Fruit fly (Drosophila melanogaster): ENCODE results near the gene 140up.

The 140up gene

DNA sequence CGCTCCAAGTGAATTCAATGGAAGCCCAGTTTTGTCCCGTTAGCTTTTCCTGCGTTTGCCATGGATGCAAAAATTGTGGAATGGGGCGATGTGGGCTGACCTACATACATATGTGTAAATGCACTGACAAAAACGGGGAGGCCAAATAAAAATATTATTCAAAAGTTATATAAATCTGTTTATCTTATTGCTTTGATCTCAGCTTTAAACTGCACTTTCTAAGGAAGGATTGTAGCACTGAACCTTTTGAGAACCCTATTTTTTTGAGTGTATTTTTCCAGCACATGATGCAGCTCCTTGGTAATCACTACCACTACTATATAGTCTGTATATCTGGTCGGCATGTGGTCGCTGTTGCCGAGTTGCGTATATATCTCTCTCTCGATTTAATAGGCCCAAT, 48.3 kb downstream of the 140up start (continued):
- no peak for TF ChIP-seq CG4360 (GFP tag; IDR thresholded peaks at IDR 0.05)
- TF ChIP-seq fd3F (GFP tag; optimal IDR thresholded peaks at IDR 0.05), result no peak
- TF ChIP-seq Med (GFP tag), result peak; percentile 82
- TF ChIP-seq otp (GFP tag; IDR thresholded peaks at IDR 0.05), result peak; percentile 66; the same call in 2 of the 3 replicates
- peak; percentile 22; the same call in 1 of the 2 replicates for TF ChIP-seq Ravus (GFP tag; IDR thresholded peaks at IDR 0.05)
- TF ChIP-seq dimm (GFP tag; IDR thresholded peaks at IDR 0.05), result no peak
- TF ChIP-seq row (GFP tag; IDR thresholded peaks at IDR 0.05), result peak; percentile 59
- TF ChIP-seq Fer3 (tag; optimal IDR thresholded peaks at IDR 0.05), result peak; percentile 52
- peak; percentile 34 for TF ChIP-seq Meics (GFP tag; optimal IDR thresholded peaks at IDR 0.05)
- TF ChIP-seq zfh2 (GFP tag; optimal IDR thresholded peaks at IDR 0.05), result no peak
- TF ChIP-seq Optix (GFP tag; IDR thresholded peaks at IDR 0.05), result 0 out of 3 replicates have a peak, but pooled peaks have one; percentile 33
- TF ChIP-seq Rfx (GFP tag; IDR thresholded peaks at IDR 0.05), result peak; percentile 69
- TF ChIP-seq BtbVII (GFP tag; optimal IDR thresholded peaks at IDR 0.05), result peak; percentile 35
- TF ChIP-seq vvl (GFP tag; IDR thresholded peaks at IDR 0.05), result peak; percentile 66
- no peak for TF ChIP-seq ftz-f1 (GFP tag; optimal IDR thresholded peaks at IDR 0.05)
- TF ChIP-seq tgo (GFP tag; IDR thresholded peaks at IDR 0.05), result peak; percentile 60; the same call in 1 of the 3 replicates
- no peak for TF ChIP-seq cas (GFP tag; IDR thresholded peaks at IDR 0.05)
- TF ChIP-seq caup (GFP tag; optimal IDR thresholded peaks at IDR 0.05; ENCODE audit: severe bottlenecking), result no peak
- peak; percentile 25 for TF ChIP-seq CG10147 (GFP tag; optimal IDR thresholded peaks at IDR 0.05)
- TF ChIP-seq Abd-B (GFP tag; optimal IDR thresholded peaks at IDR 0.05), result peak; percentile 19
- peak; percentile 17 for TF ChIP-seq Jarid2 (GFP tag; optimal IDR thresholded peaks at IDR 0.05)
- peak; percentile 70 for TF ChIP-seq sisA (GFP tag; IDR thresholded peaks at IDR 0.05)
- TF ChIP-seq Hr51 (GFP tag; optimal IDR thresholded peaks at IDR 0.05), result peak in 1 of 2 experiments; percentile 55
- no peak for TF ChIP-seq CG16815 (GFP tag; optimal IDR thresholded peaks at IDR 0.05)
- TF ChIP-seq CG11723 (GFP tag; optimal IDR thresholded peaks at IDR 0.05), result no peak
- TF ChIP-seq CG4854 (GFP tag; optimal IDR thresholded peaks at IDR 0.05), result peak; percentile 13
- peak; percentile 38; the same call in 1 of the 2 replicates for TF ChIP-seq sob (GFP tag; IDR thresholded peaks at IDR 0.05)
- peak; percentile 65 for TF ChIP-seq dmrt99B (tag; optimal IDR thresholded peaks at IDR 0.05)
- peak; percentile 5 for TF ChIP-seq CG14710 (tag; optimal IDR thresholded peaks at IDR 0.05)
- peak; percentile 50 for TF ChIP-seq CG15269 (tag; optimal IDR thresholded peaks at IDR 0.05)
- TF ChIP-seq ken (GFP tag; IDR thresholded peaks at IDR 0.05), result 0 out of 3 replicates have a peak, but pooled peaks have one; percentile 45
- TF ChIP-seq C15 (GFP tag; IDR thresholded peaks at IDR 0.05), result 0 out of 3 replicates have a peak, but pooled peaks have one; percentile 4
- TF ChIP-seq esg (GFP tag; conservative IDR thresholded peaks at IDR 0.05), result peak; percentile 25; the same call in 1 of the 2 replicates
- TF ChIP-seq CoRest (tag; optimal IDR thresholded peaks at IDR 0.05), result peak; percentile 8
- peak; percentile 60 for TF ChIP-seq CG2678 (tag; optimal IDR thresholded peaks at IDR 0.05)
- peak in 1 of 2 experiments; percentile 31 for TF ChIP-seq bsh (GFP tag; optimal IDR thresholded peaks at IDR 0.05)
- peak; percentile 24 for TF ChIP-seq scrt (GFP tag; optimal IDR thresholded peaks at IDR 0.05)
- TF ChIP-seq ac (GFP tag; optimal IDR thresholded peaks at IDR 0.05), result no peak
- peak; percentile 47; the same call in 1 of the 2 replicates for TF ChIP-seq stc (GFP tag; IDR thresholded peaks at IDR 0.05)
- TF ChIP-seq Asciz (GFP tag; optimal IDR thresholded peaks at IDR 0.05), result peak; percentile 14
- peak; percentile 58 for TF ChIP-seq CG17328 (GFP tag; IDR thresholded peaks at IDR 0.05)
- TF ChIP-seq gt (GFP tag; IDR thresholded peaks at IDR 0.05), result no peak
- TF ChIP-seq phol (tag; optimal IDR thresholded peaks at IDR 0.05), result peak; percentile 45
- TF ChIP-seq CG4328 (GFP tag; optimal IDR thresholded peaks at IDR 0.05), result peak; percentile 6
- no peak for TF ChIP-seq Poxn (GFP tag; IDR thresholded peaks at IDR 0.05)
- no peak for TF ChIP-seq fd102C (GFP tag; optimal IDR thresholded peaks at IDR 0.05)
- TF ChIP-seq CG17612 (GFP tag; IDR thresholded peaks at IDR 0.05), result 0 out of 2 replicates have a peak, but pooled peaks have one; percentile 32
- peak; percentile 32 for TF ChIP-seq Xbp1 (GFP tag; optimal IDR thresholded peaks at IDR 0.05)
- peak; percentile 35 for TF ChIP-seq Sox100B (GFP tag; optimal IDR thresholded peaks at IDR 0.05)
- peak; percentile 23 for TF ChIP-seq nmo (GFP tag; optimal IDR thresholded peaks at IDR 0.05)

All from whole organism, embryonic.